Worm (Caenorhabditis elegans) whole organism, L3 larva: ENCODE results near the gene ZK669.3.

Experiments used
- elt-1 ChIP-seq: fragments of 150-350 bp; optimal IDR thresholded peaks from 2 replicates; lab custom pipeline; 2014; ENCODE audit warnings: missing biosample characterization, missing genetic modification characterization
- fkh-10 ChIP-seq: sonication (generic microtip); optimal IDR thresholded peaks from 2 replicates; lab custom pipeline; 2017; ENCODE audit warnings: missing biosample characterization, missing genetic modification reagents, missing genetic modification characterization
- fos-1 ChIP-seq: fragments of 150-350 bp; optimal IDR thresholded peaks from 2 replicates; lab custom pipeline; 2014; ENCODE audit warnings: missing biosample characterization, missing genetic modification characterization
- nhr-28 ChIP-seq: fragments of 150-350 bp; optimal IDR thresholded peaks from 2 replicates; lab custom pipeline; 2014; ENCODE audit warnings: missing biosample characterization, missing genetic modification characterization
- nhr-76 ChIP-seq: fragments of 150-350 bp; sonication (generic microtip); optimal IDR thresholded peaks from 5 replicates; lab custom pipeline; 2014; ENCODE audit warnings: missing biosample characterization, missing genetic modification characterization
- nhr-77 ChIP-seq: fragments of 150-350 bp; optimal IDR thresholded peaks from 2 replicates; lab custom pipeline; 2014; ENCODE audit warnings: missing biosample characterization, missing genetic modification characterization
- unc-62 ChIP-seq: fragments of 150-350 bp; sonication (generic microtip); optimal IDR thresholded peaks from 4 replicates; lab custom pipeline; 2014; ENCODE audit warnings: missing biosample characterization, missing genetic modification reagents, missing genetic modification characterization
- ztf-11 ChIP-seq: fragments of 150-350 bp; optimal IDR thresholded peaks from 2 replicates; lab custom pipeline; 2014; ENCODE audit warnings: missing biosample characterization, missing genetic modification characterization

- TF ChIP-seq nhr-77 (tag; lab: Kevin White, UChicago) (no peak), ztf-11 (tag; lab: Kevin White, UChicago) (no peak), nhr-28 (tag; lab: Kevin White, UChicago) (no peak), fos-1 (tag; lab: Kevin White, UChicago) (no peak), nhr-76 (tag; lab: Kevin White, UChicago) (no peak), unc-62 (GFP tag; lab: Kevin White, UChicago) (peak; percentile 16), elt-1 (tag; lab: Kevin White, UChicago) (no peak), fkh-10 (GFP tag; lab: Kevin White, UChicago) (peak; percentile 32)
These were observed 48.9 kb upstream of the ZK669.3 start for ce11 chrII:7891869-7892615.
